Worm (Caenorhabditis elegans) whole organism, L4/young adult: ENCODE results near the gene M110.10.

Experiments
- W03F9.2 ChIP-seq: fragments of 150-350 bp; optimal IDR thresholded peaks from 2 replicates; lab custom pipeline; 2014; ENCODE audit warnings: missing biosample characterization, missing genetic modification characterization
- dao-5 ChIP-seq: sonication (generic microtip); optimal IDR thresholded peaks from 2 replicates; lab custom pipeline; 2016; ENCODE audit warnings: missing genotype, missing genetic modification characterization, moderate library complexity, missing compliant biosample characterization
- him-1 ChIP-seq: sonication (generic microtip); optimal IDR thresholded peaks from 2 replicates; lab custom pipeline; 2016; ENCODE audit warnings: missing genotype, missing genetic modification reagents, missing genetic modification characterization, missing compliant biosample characterization

Gene M110.10

ce11 chrII:8225347-8225746, 11.1 kb upstream of the M110.10 start:
- TF ChIP-seq W03F9.2 (no peak), dao-5 (no peak), him-1 (tag; lab: Kevin White, UChicago) (no peak)

- no peak for TF ChIP-seq him-1 (tag; lab: Kevin White, UChicago)
- no peak for TF ChIP-seq W03F9.2
- TF ChIP-seq dao-5: no peak
These were observed 10.4 kb upstream of the M110.10 start for ce11 chrII:8224623-8225022.

- no peak for TF ChIP-seq dao-5
- TF ChIP-seq him-1 (tag; lab: Kevin White, UChicago): no peak
- TF ChIP-seq W03F9.2: no peak
These were observed 9.7 kb upstream of the M110.10 start for ce11 chrII:8223945-8224344.

DNA sequence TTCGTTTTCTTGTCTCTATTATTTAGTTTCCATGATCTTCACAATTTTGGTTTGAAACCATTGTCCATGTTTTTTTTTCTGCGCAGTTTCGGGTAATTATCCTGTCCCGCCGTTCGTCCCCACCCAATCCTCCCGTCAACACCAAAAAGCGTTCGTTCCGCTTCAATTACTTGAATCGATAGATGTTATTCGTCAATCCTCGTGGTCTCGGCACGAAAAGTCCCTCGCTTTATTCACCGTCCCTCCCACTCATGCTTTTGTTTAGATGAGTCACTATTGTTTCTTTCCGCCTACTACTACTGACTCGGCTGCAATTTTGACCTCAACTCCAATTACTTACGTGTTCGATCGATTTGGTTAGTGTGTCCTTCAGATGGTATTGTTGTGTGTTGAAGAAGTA, 9.2 kb upstream of the M110.10 start:
- TF ChIP-seq him-1 (tag; lab: Kevin White, UChicago) (no peak), W03F9.2 (no peak), dao-5 (no peak)

- TF ChIP-seq him-1 (tag; lab: Kevin White, UChicago) (peak; percentile 21), W03F9.2 (no peak), dao-5 (no peak)
These were observed 8.2 kb upstream of the M110.10 start, which contains the start of gene dab-1 for ce11 chrII:8222309-8223065. TSS of gene dab-1 (plus strand) at chrII:8222386.

- TF ChIP-seq him-1 (tag; lab: Kevin White, UChicago) (no peak), dao-5 (no peak), W03F9.2 (no peak)
These were observed 6.0 kb upstream of the M110.10 start for ce11 chrII:8220267-8220666.

DNA sequence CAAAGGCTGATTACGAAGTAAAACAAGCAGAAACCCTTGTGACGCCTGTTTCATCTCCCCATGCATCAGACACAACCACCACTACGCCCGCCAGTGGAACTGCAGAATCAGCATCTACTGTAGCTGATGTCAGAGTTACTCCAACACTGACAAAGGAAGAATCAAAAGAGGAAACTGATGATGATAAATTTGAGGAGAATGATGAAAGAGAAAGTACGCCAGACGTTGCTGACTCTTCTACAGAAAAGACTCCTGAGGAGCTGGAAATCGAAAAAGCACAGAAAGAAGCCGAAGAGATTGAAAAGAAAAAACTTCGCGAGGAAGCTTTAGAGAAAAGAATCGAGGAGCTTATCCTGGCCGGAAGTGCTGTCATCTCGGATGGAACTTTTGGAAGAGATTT, 4.0 kb upstream of the M110.10 start:
- TF ChIP-seq W03F9.2: no peak
- no peak for TF ChIP-seq dao-5
- TF ChIP-seq him-1 (tag; lab: Kevin White, UChicago): no peak

ce11 chrII:8216922-8217321, 2.7 kb upstream of the M110.10 start, which contains the start of gene ifg-1:
TSS of gene ifg-1 (plus strand) at chrII:8217222.
- TF ChIP-seq him-1 (tag; lab: Kevin White, UChicago) (no peak), dao-5 (no peak), W03F9.2 (no peak)

DNA sequence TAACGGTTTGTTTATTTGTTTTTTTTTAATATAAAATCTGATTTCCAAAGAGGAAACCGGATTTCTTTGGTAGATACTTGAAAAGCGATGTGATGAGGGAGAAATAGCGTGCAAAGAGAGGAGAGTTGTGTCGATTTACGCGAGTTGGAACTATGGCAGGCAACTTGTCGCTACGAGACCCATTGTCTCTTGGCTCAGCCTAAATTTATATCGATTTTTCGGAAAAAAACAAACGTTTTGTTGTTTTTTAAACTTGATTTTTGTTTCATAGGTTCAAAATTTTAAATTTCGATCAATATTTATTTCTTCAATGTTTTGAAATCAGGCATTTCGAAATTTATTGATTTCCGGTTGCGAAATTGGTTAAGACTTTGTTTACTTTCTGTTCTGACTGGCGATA, 2.2 kb upstream of the M110.10 start, which contains the start of gene M110.3:
Gene M110.3 (minus strand): TSS at position 184 of the 400 bp plus-strand sequence.
- TF ChIP-seq him-1 (tag; lab: Kevin White, UChicago) (no peak), W03F9.2 (peak; percentile 45), dao-5 (no peak)

- TF ChIP-seq W03F9.2 (no peak), him-1 (tag; lab: Kevin White, UChicago) (no peak), dao-5 (no peak)
These were observed 1.6 kb downstream of the M110.10 start, which contains the start of gene twk-3 for ce11 chrII:8212680-8213079. TSS of gene twk-3 (minus strand) at chrII:8212780.

ce11 chrII:8209476-8209875, 4.8 kb downstream of the M110.10 start, which contains the start of gene M110.8:
TSS of gene M110.8 (minus strand) at chrII:8209576.
- TF ChIP-seq dao-5: no peak
- TF ChIP-seq W03F9.2: no peak
- no peak for TF ChIP-seq him-1 (tag; lab: Kevin White, UChicago)

ce11 chrII:8205612-8206011, 8.7 kb downstream of the M110.10 start:
- TF ChIP-seq W03F9.2: no peak
- TF ChIP-seq him-1 (tag; lab: Kevin White, UChicago): no peak
- no peak for TF ChIP-seq dao-5

DNA sequence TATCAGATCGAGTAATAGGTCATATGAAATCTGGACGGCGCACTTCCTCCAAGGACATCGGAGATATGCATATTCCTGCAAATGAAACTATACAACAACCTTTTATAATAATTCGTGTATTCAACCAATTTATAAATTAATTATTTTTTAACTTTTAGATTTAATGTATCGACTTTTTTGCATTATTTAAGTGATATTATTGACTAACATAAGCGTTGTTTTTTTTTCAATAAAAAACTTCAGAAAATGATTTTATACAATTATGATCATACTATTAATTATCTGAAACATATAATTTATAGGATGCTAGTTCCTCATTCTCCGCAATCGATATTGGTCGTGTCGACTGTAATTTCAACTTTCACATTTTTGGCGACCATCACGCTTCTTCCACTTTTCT, 10.2 kb downstream of the M110.10 start, which contains the start of gene col-76:
Gene col-76 (plus strand): TSS at position 301 of the 400 bp plus-strand sequence.
- no peak for TF ChIP-seq dao-5

ce11 chrII:8199803-8200202, 14.5 kb downstream of the M110.10 start:
- no peak for TF ChIP-seq him-1 (tag; lab: Kevin White, UChicago)
- TF ChIP-seq dao-5: no peak
- no peak for TF ChIP-seq W03F9.2

DNA sequence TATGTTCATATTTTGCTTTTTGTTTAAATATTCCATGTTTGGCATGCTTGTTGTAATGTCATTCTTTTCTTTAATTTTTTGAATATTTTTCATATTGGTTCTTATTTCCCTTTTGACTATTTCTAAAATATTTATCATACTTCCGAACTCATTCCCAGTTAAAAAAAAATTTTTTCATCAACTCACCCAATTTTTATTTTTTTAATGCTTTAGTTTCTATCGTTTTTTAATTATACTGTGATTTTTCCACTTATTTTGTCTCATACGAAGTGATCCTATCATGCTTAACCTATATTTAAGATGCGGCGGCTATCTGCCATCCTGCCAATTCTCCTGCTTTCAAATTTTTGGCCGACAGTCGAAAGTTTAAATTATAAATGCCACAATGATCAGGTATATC, 15.8 kb downstream of the M110.10 start, which contains the start of gene qua-1:
Gene qua-1 (plus strand): TSS at position 301 of the 400 bp plus-strand sequence.
- no peak for TF ChIP-seq dao-5
- TF ChIP-seq W03F9.2: no peak
- no peak for TF ChIP-seq him-1 (tag; lab: Kevin White, UChicago)
